Worm (Caenorhabditis elegans) whole organism, L4 larva: ENCODE data around the gene F13D11.4.

Experiments used
- ZK337.2 ChIP-seq: fragments of 200-800 bp; sonication (Bioruptor generic); IDR thresholded peaks from 2 replicates; pipeline ENCODE4 v1.3.6; 2022; ENCODE audit warnings: missing genetic modification reagents, missing genetic modification characterization, missing compliant biosample characterization
- fkh-10 ChIP-seq: fragments of 150-350 bp; optimal IDR thresholded peaks from 2 replicates; lab custom pipeline; 2014; ENCODE audit warnings: missing biosample characterization, missing genetic modification reagents, missing genetic modification characterization
- jun-1 ChIP-seq: fragments of 150-350 bp; optimal IDR thresholded peaks from 2 replicates; lab custom pipeline; 2014; ENCODE audit warnings: missing biosample characterization, missing genetic modification reagents, missing genetic modification characterization
- lin-29 ChIP-seq: fragments of 200-800 bp; sonication (Bioruptor generic); IDR thresholded peaks from 2 replicates; pipeline ENCODE4 v1.3.6; 2022; ENCODE audit warnings: missing genetic modification reagents, missing genetic modification characterization, missing compliant biosample characterization
- madf-9 ChIP-seq: fragments of 200-800 bp; sonication (Bioruptor generic); conservative IDR thresholded peaks from 2 replicates; pipeline ENCODE4 v1.3.6; 2022; ENCODE audit warnings: missing genetic modification reagents, missing genetic modification characterization, missing compliant biosample characterization
- nhr-237 ChIP-seq: sonication (generic microtip); optimal IDR thresholded peaks from 2 replicates; lab custom pipeline; 2017; ENCODE audit warnings: missing biosample characterization, missing genetic modification characterization
- nhr-76 ChIP-seq: fragments of 150-350 bp; optimal IDR thresholded peaks from 2 replicates; lab custom pipeline; 2014; ENCODE audit warnings: missing biosample characterization, missing genetic modification characterization
- snpc-4 ChIP-seq: fragments of 150-350 bp; optimal IDR thresholded peaks from 2 replicates; lab custom pipeline; 2014; ENCODE audit warnings: missing biosample characterization, missing genetic modification characterization
- unc-130 ChIP-seq: sonication (generic microtip); optimal IDR thresholded peaks from 2 replicates; lab custom pipeline; 2016; ENCODE audit warnings: missing genetic modification reagents, missing genetic modification characterization, missing compliant biosample characterization
- unc-39 ChIP-seq: sonication (generic microtip); optimal IDR thresholded peaks from 2 replicates; lab custom pipeline; 2017; ENCODE audit warnings: missing biosample characterization, missing genetic modification characterization
- unc-62 ChIP-seq, 3 experiments: fragments of 150-350 bp in 1 of 3; sonication (generic microtip); optimal IDR thresholded peaks in 2 of 3; peaks in 1 of 3; 1 replicate in 1 of 3; 2 replicates in 2 of 3; lab custom pipeline; 2014 to 2017; ENCODE audit warnings: missing biosample characterization in 3 of 3, missing genetic modification characterization in 3 of 3, missing genetic modification reagents in 3 of 3, missing genotype in 1 of 3
- ztf-11 ChIP-seq: fragments of 150-350 bp; optimal IDR thresholded peaks from 2 replicates; lab custom pipeline; 2014; ENCODE audit warnings: missing biosample characterization, missing genetic modification characterization

ce11 chrX:5821842-5822241 lies 12.8 kb downstream of the F13D11.4 start, which contains the start of gene hbl-1:
- TF ChIP-seq ZK337.2 (GFP tag; lab: Robert Waterston, UW) (no peak), snpc-4 (tag; lab: Kevin White, UChicago) (no peak), unc-130 (no peak), madf-9 (no peak), lin-29 (GFP tag; lab: Robert Waterston, UW) (no peak), fkh-10 (GFP tag; lab: Kevin White, UChicago) (no peak), unc-62 (GFP tag; optimal IDR thresholded peaks at IDR 0.05 in 1 of 2; lab: Kevin White, UChicago) (no peak), unc-62 (tag; optimal IDR thresholded peaks at IDR 0.05; lab: Kevin White, UChicago) (no peak), jun-1 (tag; lab: Kevin White, UChicago) (no peak), nhr-237 (tag; lab: Kevin White, UChicago) (no peak), unc-39 (tag; lab: Kevin White, UChicago) (no peak), nhr-76 (tag; lab: Kevin White, UChicago) (no peak), ztf-11 (no peak)
